Worm (Caenorhabditis elegans) whole organism, L2 larva: ENCODE data around the gene sup-37.

Experiments
- F13H6.1 ChIP-seq: sonication (generic microtip); optimal IDR thresholded peaks from 2 replicates; lab custom pipeline; 2016; ENCODE audit warnings: missing genetic modification characterization, missing compliant biosample characterization
- R02D3.7 ChIP-seq: fragments of 150-350 bp; optimal IDR thresholded peaks from 2 replicates; lab custom pipeline; 2014; ENCODE audit warnings: missing biosample characterization, missing genetic modification characterization
- Y55F3AM.14 ChIP-seq: fragments of 200-800 bp; sonication (Bioruptor generic); optimal IDR thresholded peaks from 2 replicates; lab custom pipeline; 2018; ENCODE audit warnings: mild to moderate bottlenecking, missing genetic modification characterization, missing compliant biosample characterization
- ama-1 ChIP-seq: fragments of 150-350 bp; optimal IDR thresholded peaks from 2 replicates; lab custom pipeline; 2018; ENCODE audit warnings: inconsistent platforms
- blmp-1 ChIP-seq: sonication (generic microtip); optimal IDR thresholded peaks from 2 replicates; lab custom pipeline; 2017; ENCODE audit warnings: missing genetic modification characterization, mild to moderate bottlenecking, missing compliant biosample characterization, antibody characterized with exemption, moderate library complexity; ENCODE audit not compliant: insufficient read depth
- ceh-16 ChIP-seq: fragments of 150-350 bp; optimal IDR thresholded peaks from 2 replicates; lab custom pipeline; 2014; ENCODE audit warnings: missing biosample characterization, missing genetic modification characterization
- ceh-82 ChIP-seq: fragments of 150-350 bp; optimal IDR thresholded peaks from 2 replicates; lab custom pipeline; 2014; ENCODE audit warnings: missing biosample characterization, missing genetic modification characterization
- dmd-4 ChIP-seq: sonication (generic microtip); optimal IDR thresholded peaks from 2 replicates; lab custom pipeline; 2017; ENCODE audit warnings: missing biosample characterization, missing genetic modification characterization
- egl-27 ChIP-seq: sonication (generic microtip); optimal IDR thresholded peaks from 3 replicates; lab custom pipeline; 2017; ENCODE audit warnings: missing biosample characterization, missing genetic modification reagents, missing genetic modification characterization
- elt-1 ChIP-seq: fragments of 150-350 bp; optimal IDR thresholded peaks from 2 replicates; lab custom pipeline; 2014; ENCODE audit warnings: missing biosample characterization, missing genetic modification characterization
- elt-3 ChIP-seq: sonication (generic microtip); optimal IDR thresholded peaks from 2 replicates; lab custom pipeline; 2017; ENCODE audit warnings: missing biosample characterization, missing genetic modification characterization
- fos-1 ChIP-seq: fragments of 150-350 bp; optimal IDR thresholded peaks from 2 replicates; lab custom pipeline; 2014; ENCODE audit warnings: missing biosample characterization, missing genetic modification characterization
- gmeb-1 ChIP-seq: fragments of 150-350 bp; optimal IDR thresholded peaks from 2 replicates; lab custom pipeline; 2014; ENCODE audit warnings: missing biosample characterization, missing genetic modification characterization
- lin-39 ChIP-seq: fragments of 150-350 bp; optimal IDR thresholded peaks from 2 replicates; lab custom pipeline; 2014; ENCODE audit warnings: missing biosample characterization, missing genetic modification reagents, missing genetic modification characterization
- lsy-2 ChIP-seq, 2 experiments: fragments of 150-350 bp in 1 of 2; sonication (generic microtip) in 1 of 2; optimal IDR thresholded peaks; 2 replicates each; lab custom pipeline; 2014 to 2017; ENCODE audit warnings: missing biosample characterization in 2 of 2, missing genetic modification characterization in 2 of 2
- mbf-1 ChIP-seq: sonication (generic microtip); optimal IDR thresholded peaks from 2 replicates; lab custom pipeline; 2017; ENCODE audit warnings: missing biosample characterization, missing genetic modification characterization
- mdl-1 ChIP-seq, 2 experiments: fragments of 150-350 bp in 1 of 2; sonication (generic microtip) in 1 of 2; optimal IDR thresholded peaks; 2 replicates each; lab custom pipeline; 2017; ENCODE audit warnings: missing biosample characterization in 2 of 2, missing genetic modification characterization in 2 of 2
- nhr-10 ChIP-seq: sonication (generic microtip); optimal IDR thresholded peaks from 2 replicates; lab custom pipeline; 2017; ENCODE audit warnings: missing biosample characterization, missing genetic modification characterization
- nhr-11 ChIP-seq: fragments of 150-350 bp; optimal IDR thresholded peaks from 2 replicates; lab custom pipeline; 2014; ENCODE audit warnings: missing biosample characterization, missing genetic modification characterization
- nhr-12 ChIP-seq: fragments of 150-350 bp; optimal IDR thresholded peaks from 2 replicates; lab custom pipeline; 2014; ENCODE audit warnings: missing biosample characterization, missing genetic modification characterization
- nhr-129 ChIP-seq: fragments of 150-350 bp; optimal IDR thresholded peaks from 2 replicates; lab custom pipeline; 2014; ENCODE audit warnings: missing biosample characterization, missing genetic modification characterization
- nhr-21 ChIP-seq: fragments of 150-350 bp; optimal IDR thresholded peaks from 2 replicates; lab custom pipeline; 2014; ENCODE audit warnings: missing biosample characterization, missing genetic modification characterization
- nhr-23 ChIP-seq: fragments of 150-350 bp; optimal IDR thresholded peaks from 2 replicates; lab custom pipeline; 2014; ENCODE audit warnings: missing biosample characterization, missing genetic modification reagents, missing genetic modification characterization
- nhr-6 ChIP-seq: fragments of 150-350 bp; optimal IDR thresholded peaks from 2 replicates; lab custom pipeline; 2014; ENCODE audit warnings: missing biosample characterization, missing genetic modification characterization
- nhr-77 ChIP-seq: fragments of 150-350 bp; optimal IDR thresholded peaks from 2 replicates; lab custom pipeline; 2014; ENCODE audit warnings: missing biosample characterization, missing genetic modification characterization
- skn-1 ChIP-seq: sonication (generic microtip); optimal IDR thresholded peaks from 2 replicates; lab custom pipeline; 2017; ENCODE audit warnings: missing biosample characterization, missing genetic modification characterization
- sma-3 ChIP-seq: sonication (generic microtip); optimal IDR thresholded peaks from 2 replicates; lab custom pipeline; 2016; ENCODE audit warnings: missing genetic modification reagents, missing genetic modification characterization, missing compliant biosample characterization
- sma-9 ChIP-seq, 2 experiments: fragments of 150-350 bp in 1 of 2; sonication (generic microtip) in 1 of 2; optimal IDR thresholded peaks; 2 replicates each; lab custom pipeline; 2014 to 2016; ENCODE audit warnings: missing genetic modification characterization in 2 of 2, mild to moderate bottlenecking in 1 of 2, missing biosample characterization in 1 of 2, missing compliant biosample characterization in 1 of 2, missing genetic modification reagents in 1 of 2, moderate library complexity in 1 of 2
- snpc-4 ChIP-seq: fragments of 150-350 bp; optimal IDR thresholded peaks from 2 replicates; lab custom pipeline; 2014; ENCODE audit warnings: missing biosample characterization, missing genetic modification characterization
- unc-39 ChIP-seq: fragments of 150-350 bp; optimal IDR thresholded peaks from 2 replicates; lab custom pipeline; 2014; ENCODE audit warnings: missing biosample characterization, missing genetic modification characterization
- unc-62 ChIP-seq: fragments of 150-350 bp; optimal IDR thresholded peaks from 2 replicates; lab custom pipeline; 2014; ENCODE audit warnings: missing biosample characterization, missing genetic modification reagents, missing genetic modification characterization
- zag-1 ChIP-seq: fragments of 150-350 bp; optimal IDR thresholded peaks from 2 replicates; lab custom pipeline; 2014; ENCODE audit warnings: missing biosample characterization, missing genetic modification characterization
- ztf-1 ChIP-seq: fragments of 200-800 bp; sonication (Bioruptor generic); conservative IDR thresholded peaks from 2 replicates; pipeline ENCODE4 v1.3.6; 2022; ENCODE audit warnings: missing genetic modification characterization, missing compliant biosample characterization

The sup-37 gene

DNA sequence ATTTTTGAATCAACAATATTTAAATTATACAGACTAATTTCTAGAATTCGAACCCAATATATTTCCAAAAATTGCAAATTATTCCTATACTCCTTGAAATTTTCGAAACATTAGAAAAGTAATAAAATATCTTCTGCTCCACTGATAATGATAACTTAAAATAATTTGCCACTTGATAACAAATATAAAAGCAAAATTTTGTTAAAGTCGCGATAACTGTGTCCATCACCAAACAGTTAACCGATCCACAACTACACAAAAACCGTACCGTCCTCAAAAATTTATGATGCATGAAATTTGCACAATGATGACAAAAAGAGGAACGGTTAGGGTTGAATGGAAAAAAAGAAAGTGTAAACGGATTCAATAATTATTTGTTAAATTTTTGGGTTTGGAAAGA is 12.1 kb downstream of the sup-37 start:
- TF ChIP-seq nhr-77 (tag; lab: Kevin White, UChicago) = no peak
- TF ChIP-seq egl-27 (tag; lab: Kevin White, UChicago) = no peak
- no peak for TF ChIP-seq mdl-1 (tag; optimal IDR thresholded peaks at IDR 0.05; lab: Kevin White, UChicago)
- no peak for TF ChIP-seq sma-9 (GFP tag; optimal IDR thresholded peaks at IDR 0.05; lab: Kevin White, UChicago)
- TF ChIP-seq sma-9 (tag; optimal IDR thresholded peaks at IDR 0.05; lab: Kevin White, UChicago) = no peak
- TF ChIP-seq elt-3 (tag; lab: Kevin White, UChicago) = no peak
- no peak for TF ChIP-seq R02D3.7 (tag; lab: Kevin White, UChicago)
- no peak for TF ChIP-seq nhr-6
- no peak for TF ChIP-seq unc-62 (GFP tag; lab: Kevin White, UChicago)
- TF ChIP-seq nhr-10 (tag; lab: Kevin White, UChicago) = no peak
- no peak for TF ChIP-seq nhr-129 (tag; lab: Kevin White, UChicago)
- no peak for TF ChIP-seq fos-1 (tag; lab: Kevin White, UChicago)
- TF ChIP-seq nhr-23 = no peak
- TF ChIP-seq gmeb-1 (tag; lab: Kevin White, UChicago) = no peak
- no peak for TF ChIP-seq lsy-2 (tag; optimal IDR thresholded peaks at IDR 0.05; lab: Kevin White, UChicago)
- TF ChIP-seq ceh-82 = no peak
- no peak for TF ChIP-seq zag-1 (tag; lab: Kevin White, UChicago)
- TF ChIP-seq ama-1 = no peak
- TF ChIP-seq unc-39 (tag; lab: Kevin White, UChicago) = no peak
- TF ChIP-seq ztf-1 (GFP tag; lab: Robert Waterston, UW) = no peak
- TF ChIP-seq, all 48 proteins: peak for 0

DNA sequence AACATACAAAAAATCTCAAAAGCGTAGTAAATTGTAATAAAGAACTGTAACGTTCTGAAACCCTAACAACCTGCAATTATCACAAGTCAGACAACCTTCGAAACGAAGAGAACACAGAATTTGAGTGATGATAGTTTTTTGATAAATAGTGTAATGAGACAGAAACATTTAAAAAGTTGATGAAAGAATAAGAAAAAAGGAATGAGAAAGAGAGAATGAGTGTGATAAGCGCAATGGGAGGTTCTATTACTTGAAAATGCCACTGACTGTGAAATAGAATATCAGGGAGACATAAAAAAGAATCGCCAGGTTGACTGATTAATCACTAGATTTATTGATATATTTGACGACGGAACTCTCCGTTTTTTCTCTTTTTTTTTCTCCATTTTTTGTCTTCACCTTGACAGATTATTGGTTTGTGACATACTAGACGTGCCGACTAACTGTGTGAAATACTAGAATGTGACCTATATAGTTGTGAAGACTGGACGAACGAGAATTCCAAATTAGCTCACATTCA is 13.0 kb downstream of the sup-37 start:
- no peak for TF ChIP-seq dmd-4 (tag; lab: Kevin White, UChicago)
- TF ChIP-seq blmp-1 (tag; lab: Kevin White, UChicago) = peak; percentile 53
- TF ChIP-seq fos-1 (tag; lab: Kevin White, UChicago) = peak; percentile 64
- TF ChIP-seq sma-3 = peak; percentile 17
- no peak for TF ChIP-seq Y55F3AM.14 (GFP tag; lab: Kevin White, UChicago)

DNA sequence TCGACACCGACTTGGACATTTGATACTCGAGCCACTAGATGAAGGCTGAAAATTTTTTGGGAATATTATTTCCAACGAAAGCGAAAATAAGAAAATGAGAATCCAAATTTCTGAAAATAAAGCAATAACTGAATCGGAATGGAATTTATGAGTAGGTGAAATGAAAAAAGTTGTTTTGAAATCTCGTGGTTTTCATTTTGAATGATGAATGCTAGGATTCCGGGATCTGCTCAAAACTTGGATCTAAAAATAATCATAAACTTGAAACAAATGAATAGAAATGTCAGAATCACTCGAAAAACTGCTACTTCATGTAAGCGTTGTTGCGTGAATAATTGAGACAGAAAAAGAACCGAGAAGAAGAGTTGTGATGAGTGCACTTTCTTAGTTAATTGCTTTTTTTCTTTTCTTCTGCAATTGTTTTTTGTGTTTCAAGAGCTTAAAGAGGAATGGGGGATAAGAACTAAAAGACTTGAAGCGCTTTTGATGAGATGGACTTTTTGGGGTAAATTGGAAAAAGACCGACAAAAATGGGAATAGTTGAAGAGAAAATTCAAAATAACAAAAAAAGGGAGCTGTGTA is 14.7 kb downstream of the sup-37 start, which contains the start of gene magu-2:
TSS of gene magu-2 (minus strand) at position 51 of the 582 bp plus-strand sequence.
- TF ChIP-seq Y55F3AM.14 (GFP tag; lab: Kevin White, UChicago) (no peak), lsy-2 (tag; optimal IDR thresholded peaks at IDR 0.05; lab: Kevin White, UChicago) (no peak), nhr-11 (tag; lab: Kevin White, UChicago) (no peak), nhr-129 (tag; lab: Kevin White, UChicago) (no peak), zag-1 (tag; lab: Kevin White, UChicago) (no peak), nhr-6 (no peak), nhr-12 (no peak), nhr-23 (no peak), R02D3.7 (tag; lab: Kevin White, UChicago) (no peak), skn-1 (no peak), ceh-82 (no peak), elt-1 (tag; lab: Kevin White, UChicago) (no peak), lin-39 (tag; lab: Kevin White, UChicago) (no peak), sma-9 (GFP tag; optimal IDR thresholded peaks at IDR 0.05; lab: Kevin White, UChicago) (no peak), sma-9 (tag; optimal IDR thresholded peaks at IDR 0.05; lab: Kevin White, UChicago) (no peak), ztf-1 (GFP tag; lab: Robert Waterston, UW) (no peak), sma-3 (no peak), fos-1 (tag; lab: Kevin White, UChicago) (no peak), mbf-1 (no peak), snpc-4 (no peak)

DNA sequence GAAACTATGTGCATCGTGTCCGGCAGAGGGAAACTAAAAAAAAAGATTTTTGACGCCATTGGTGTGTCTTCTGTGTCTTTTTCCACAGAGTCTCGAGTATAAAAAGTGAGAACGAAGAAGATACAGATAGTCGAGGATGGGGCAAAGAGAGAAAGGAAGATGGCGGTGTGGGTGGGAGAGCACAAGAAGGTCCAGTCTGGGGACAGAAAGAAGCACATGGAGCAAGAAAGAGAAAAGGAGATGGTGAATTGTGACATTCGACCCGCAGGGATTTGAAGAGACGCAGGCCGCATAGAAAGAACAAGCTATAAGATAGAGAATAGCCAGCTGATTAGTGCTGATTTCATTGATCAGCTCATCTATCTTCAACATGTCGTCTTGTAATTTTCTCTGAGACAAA is 15.9 kb downstream of the sup-37 start:
- TF ChIP-seq unc-62 (GFP tag; lab: Kevin White, UChicago) (no peak), nhr-21 (tag; lab: Kevin White, UChicago) (no peak), sma-9 (GFP tag; optimal IDR thresholded peaks at IDR 0.05; lab: Kevin White, UChicago) (peak; percentile 67), sma-9 (tag; optimal IDR thresholded peaks at IDR 0.05; lab: Kevin White, UChicago) (no peak), F13H6.1 (tag; lab: Kevin White, UChicago) (peak; percentile 77), R02D3.7 (tag; lab: Kevin White, UChicago) (no peak), nhr-129 (tag; lab: Kevin White, UChicago) (peak; percentile 34), ceh-16 (tag; lab: Kevin White, UChicago) (no peak), snpc-4 (no peak), ceh-82 (no peak), zag-1 (tag; lab: Kevin White, UChicago) (peak; percentile 6), mdl-1 (tag; optimal IDR thresholded peaks at IDR 0.05; lab: Kevin White, UChicago) (peak in 1 of 2 experiments; percentile 13), fos-1 (tag; lab: Kevin White, UChicago) (no peak), sma-3 (no peak), nhr-10 (tag; lab: Kevin White, UChicago) (no peak), gmeb-1 (tag; lab: Kevin White, UChicago) (no peak)
